Fruit fly (Drosophila melanogaster): Measurements from ENCODE around the gene Skp2.

The Skp2 gene

DNA sequence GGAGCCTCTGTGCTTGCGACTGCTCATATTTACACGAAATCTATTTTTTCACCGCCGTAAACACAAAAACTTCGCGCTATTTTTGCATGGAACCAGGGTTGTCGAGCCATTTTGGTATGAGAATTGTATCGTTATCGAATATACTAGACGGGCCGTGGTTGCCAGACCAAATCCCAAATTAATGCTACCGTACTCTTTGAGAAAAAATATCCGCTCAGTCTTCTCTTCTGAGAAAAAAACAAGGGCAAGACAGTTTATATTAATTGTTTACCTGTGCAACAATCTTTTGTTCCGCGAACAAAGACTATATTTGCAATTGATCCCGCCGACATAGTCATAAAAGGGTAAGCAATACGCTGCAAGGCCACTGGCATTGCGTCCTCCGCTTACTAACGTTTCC lies at the start of gene Skp2, which contains the start of gene CG1103:
Skp2 (minus strand) TSS at position 95 of the 400 bp plus-strand sequence.
CG1103 (plus strand) TSS at position 176 of the 400 bp plus-strand sequence.
- no peak for TF ChIP-seq EcR (GFP tag; optimal IDR thresholded peaks at IDR 0.05)
- TF ChIP-seq CG8478 (optimal IDR thresholded peaks at IDR 0.05), result no peak

DNA sequence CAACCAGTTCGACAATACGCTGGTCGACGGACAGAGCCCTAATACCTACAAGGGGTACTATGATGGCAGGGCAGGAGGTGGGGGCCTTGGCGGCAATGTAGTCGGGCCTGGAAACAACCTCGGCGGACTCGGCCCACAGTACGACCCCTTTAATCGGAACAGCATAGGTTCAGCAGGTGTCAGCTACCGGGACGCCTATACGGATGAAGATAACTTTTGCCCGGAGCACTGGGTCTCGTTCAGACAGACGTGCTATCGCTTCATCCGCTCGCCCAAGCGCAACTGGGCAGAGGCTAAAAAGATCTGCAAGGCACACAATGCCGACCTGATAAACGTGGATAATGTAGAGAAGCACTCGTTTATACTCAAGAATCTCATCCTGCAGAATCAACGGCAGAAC lies 44.7 kb upstream of the Skp2 start:
- TF ChIP-seq Dll (optimal IDR thresholded peaks at IDR 0.05) (no peak), pan (optimal IDR thresholded peaks at IDR 0.05) (no peak), CG8478 (optimal IDR thresholded peaks at IDR 0.05) (no peak), usp (GFP tag; optimal IDR thresholded peaks at IDR 0.05) (no peak), psq (optimal IDR thresholded peaks at IDR 0.05) (no peak), EcR (GFP tag; optimal IDR thresholded peaks at IDR 0.05) (no peak)

DNA sequence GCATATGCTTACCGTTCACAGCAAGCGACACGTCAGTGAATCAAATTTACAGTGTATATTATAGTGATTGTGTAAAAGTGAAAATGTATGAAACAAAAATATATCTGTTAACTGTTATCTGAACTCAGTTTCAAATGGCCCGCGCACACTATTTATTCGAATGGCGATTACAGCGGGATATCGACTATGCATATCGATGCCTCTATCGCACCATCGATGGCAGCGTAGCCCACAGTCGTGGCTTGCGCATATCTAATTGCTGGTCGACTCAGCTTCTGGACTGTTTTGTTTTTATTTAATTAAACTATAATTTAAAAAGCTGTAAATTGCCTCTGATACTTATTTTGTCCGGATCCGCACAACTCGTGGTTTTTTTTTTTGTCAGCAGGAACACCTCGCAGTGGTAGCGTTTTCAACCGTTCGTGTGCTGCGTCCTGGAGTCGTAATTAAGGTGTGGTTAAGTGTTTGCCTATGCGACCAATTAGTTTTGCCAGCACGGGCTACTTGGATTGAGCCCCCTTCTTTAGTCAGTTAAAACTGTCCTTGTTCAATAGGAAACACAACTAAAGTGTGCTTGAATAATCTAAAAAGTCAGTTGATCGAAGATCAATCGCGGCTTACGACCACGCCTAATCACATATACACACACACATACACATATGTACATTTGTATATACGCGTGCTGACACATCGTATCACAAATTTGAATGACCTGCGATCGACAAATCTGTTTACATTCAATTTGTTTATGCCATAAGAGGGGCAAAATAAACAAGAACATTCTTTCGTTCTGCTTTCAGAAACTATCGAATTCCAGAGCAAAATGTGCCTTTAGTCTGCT lies 43.8 kb upstream of the Skp2 start, which contains the start of gene Cont:
Cont (plus strand) TSS at position 228 of the 841 bp plus-strand sequence.
- TF ChIP-seq psq (optimal IDR thresholded peaks at IDR 0.05) (no peak), EcR (GFP tag; optimal IDR thresholded peaks at IDR 0.05) (no peak), Dll (optimal IDR thresholded peaks at IDR 0.05) (no peak), pan (optimal IDR thresholded peaks at IDR 0.05) (no peak), CG8478 (optimal IDR thresholded peaks at IDR 0.05) (no peak), usp (GFP tag; optimal IDR thresholded peaks at IDR 0.05) (no peak)

DNA sequence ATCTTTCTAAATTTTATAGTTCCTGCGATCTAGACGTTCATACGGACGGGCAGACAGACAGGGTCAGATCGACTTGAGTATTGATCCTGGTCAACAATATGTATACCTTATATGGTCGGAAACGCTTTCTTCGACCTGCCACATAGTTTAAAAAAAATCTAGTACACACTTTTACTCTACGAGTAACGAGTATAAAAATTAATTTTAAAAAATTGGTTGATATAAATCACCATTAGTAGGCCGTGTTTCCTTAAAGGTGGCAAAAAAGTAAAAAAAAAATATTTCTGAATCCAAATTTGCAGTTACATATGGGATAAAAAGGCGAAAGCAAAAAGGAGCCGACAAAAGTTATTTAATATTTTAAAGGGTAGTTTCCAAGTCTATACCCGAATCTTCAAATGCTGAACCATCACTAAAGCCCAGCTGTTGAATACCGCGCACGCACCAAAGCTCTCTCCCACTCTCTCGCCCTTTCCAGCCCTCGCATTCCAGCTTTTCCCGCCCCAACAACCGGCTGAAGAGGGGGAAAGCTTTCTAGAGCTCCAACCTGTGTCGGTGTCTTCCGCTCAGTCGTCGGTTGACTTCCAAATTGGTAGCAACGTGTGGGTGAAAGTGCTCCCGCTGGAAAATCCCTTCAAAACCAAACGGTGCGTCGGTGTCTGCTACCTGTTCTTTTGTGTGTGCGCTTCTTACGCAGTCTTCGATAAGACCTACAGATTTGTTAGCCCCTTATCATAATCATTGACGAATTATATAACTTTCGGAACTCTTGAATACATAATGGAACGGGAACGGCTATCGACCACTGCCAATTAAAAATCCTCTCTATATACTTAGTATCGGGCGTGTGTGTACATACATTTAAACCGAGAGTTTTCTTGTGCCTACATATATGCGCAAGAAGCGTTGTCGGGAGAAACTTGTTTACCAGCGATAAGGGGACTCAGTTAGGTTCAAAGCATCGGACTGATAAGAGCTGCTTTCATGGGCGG lies 41.2 kb upstream of the Skp2 start, which contains the start of gene Sfxn1-3:
Sfxn1-3 (plus strand) TSS at position 238 of the 992 bp plus-strand sequence.
- TF ChIP-seq psq (optimal IDR thresholded peaks at IDR 0.05) (no peak), pan (optimal IDR thresholded peaks at IDR 0.05) (peak; percentile 74)

DNA sequence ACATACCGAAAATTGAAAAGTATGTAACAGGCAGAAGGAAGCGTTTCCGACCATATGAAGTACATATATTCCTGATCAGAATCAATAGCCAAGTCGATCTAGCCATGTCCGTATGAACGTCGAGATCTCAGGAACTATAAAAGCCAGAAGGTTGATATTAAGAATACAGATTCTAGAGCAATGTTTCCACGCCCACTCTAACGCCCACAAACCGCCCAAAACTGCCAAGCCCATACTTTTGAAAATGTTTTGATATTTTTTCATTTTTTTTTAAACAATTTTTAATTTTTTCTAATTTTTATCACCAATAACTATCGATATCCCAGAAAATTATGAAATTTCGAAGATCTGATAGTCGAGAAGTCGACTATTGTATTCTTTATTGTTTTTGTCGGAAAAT lies 24.5 kb upstream of the Skp2 start:
- TF ChIP-seq usp (GFP tag; optimal IDR thresholded peaks at IDR 0.05), result no peak
- no peak for TF ChIP-seq EcR (GFP tag; optimal IDR thresholded peaks at IDR 0.05)

DNA sequence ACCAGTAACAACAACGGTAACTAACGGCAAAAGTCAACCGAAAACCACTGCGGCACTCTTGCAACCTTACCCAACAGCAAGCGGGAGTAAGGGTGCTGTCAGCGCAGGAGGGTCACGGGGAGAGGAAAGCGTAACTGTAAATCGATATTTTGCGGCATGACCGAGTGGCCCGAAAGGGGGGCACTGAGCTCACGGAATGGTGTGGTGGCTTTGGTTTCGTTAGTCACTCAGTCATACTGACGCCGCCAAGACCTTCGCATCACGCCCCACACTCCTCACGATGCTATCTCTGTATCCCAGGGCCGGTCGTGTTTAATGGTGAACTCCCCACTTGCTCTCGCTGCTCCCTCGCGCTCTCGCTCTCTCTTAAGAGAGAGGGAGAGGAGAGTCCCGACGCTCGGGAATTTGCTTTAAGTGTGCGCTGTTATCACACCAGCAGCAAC lies 23.2 kb upstream of the Skp2 start:
- TF ChIP-seq psq (optimal IDR thresholded peaks at IDR 0.05) (no peak), Dll (optimal IDR thresholded peaks at IDR 0.05) (peak; percentile 50), CG8478 (optimal IDR thresholded peaks at IDR 0.05) (no peak), pan (optimal IDR thresholded peaks at IDR 0.05) (no peak), EcR (GFP tag; optimal IDR thresholded peaks at IDR 0.05) (peak in 1 of 2 experiments; percentile 43)

DNA sequence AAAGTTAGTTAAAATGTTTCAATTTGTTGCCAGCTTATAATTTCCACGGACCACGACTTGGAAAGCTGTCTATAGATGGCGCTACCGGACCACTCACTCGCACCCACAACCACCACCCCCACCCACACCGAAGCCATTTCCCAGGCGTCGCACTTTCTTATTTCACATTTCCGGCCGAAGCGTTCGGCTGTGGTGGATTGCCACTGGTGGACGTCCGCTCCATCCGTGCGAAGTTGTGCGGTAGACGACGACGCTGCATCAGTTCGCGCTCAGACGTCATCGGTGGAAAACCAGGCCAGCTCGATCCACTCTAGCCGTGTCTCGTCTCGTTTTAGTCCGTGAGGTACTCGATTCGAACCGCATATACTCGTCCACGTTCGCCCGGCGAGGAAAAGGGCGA lies 22.2 kb upstream of the Skp2 start, which contains the start of gene CG1090:
CG1090 (plus strand) TSS at position 259 of the 400 bp plus-strand sequence.
- no peak for TF ChIP-seq usp (GFP tag; optimal IDR thresholded peaks at IDR 0.05)
- no peak for TF ChIP-seq CG8478 (optimal IDR thresholded peaks at IDR 0.05)
- no peak for TF ChIP-seq pan (optimal IDR thresholded peaks at IDR 0.05)

DNA sequence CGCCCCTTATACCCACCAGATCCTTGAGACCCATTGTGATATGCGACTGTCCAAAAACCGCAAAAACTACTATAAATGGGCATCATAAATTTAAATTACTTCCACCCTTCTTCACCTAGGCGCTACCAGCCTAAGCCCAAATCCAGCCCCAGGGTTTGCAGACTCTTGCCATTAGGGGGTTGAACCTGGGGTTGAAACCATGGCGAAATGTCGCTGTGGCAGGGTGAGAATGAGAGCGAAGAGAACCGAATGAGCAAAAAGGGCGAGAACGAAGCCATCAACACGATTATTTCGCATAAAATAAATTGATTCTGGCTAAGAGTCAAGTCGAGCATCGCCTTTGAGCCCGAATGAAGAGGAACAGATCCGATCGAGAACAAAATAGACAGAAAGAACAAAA lies 16.1 kb upstream of the Skp2 start:
- TF ChIP-seq usp (GFP tag; optimal IDR thresholded peaks at IDR 0.05) (no peak), Dll (optimal IDR thresholded peaks at IDR 0.05) (no peak), psq (optimal IDR thresholded peaks at IDR 0.05) (no peak), CG8478 (optimal IDR thresholded peaks at IDR 0.05) (no peak), EcR (GFP tag; optimal IDR thresholded peaks at IDR 0.05) (no peak), pan (optimal IDR thresholded peaks at IDR 0.05) (no peak)

DNA sequence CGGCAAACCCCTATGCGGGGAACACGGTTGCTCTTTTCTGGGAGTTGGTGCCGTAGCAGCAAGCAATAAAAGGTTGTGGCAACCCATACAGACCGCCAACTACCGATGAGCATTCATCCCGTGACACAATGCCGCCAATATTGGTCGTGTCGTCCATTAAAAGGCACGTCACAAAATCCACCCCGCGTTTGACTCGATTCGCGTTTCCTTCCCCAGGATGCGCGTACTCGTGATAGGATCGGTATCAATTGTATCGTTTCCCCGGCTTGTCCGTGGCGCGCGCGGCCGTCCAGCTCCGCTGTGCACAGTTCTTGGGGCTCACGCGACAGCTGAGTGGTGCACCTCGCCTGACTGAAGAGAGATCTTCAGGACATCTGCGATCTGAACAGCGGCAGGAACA lies 12.7 kb upstream of the Skp2 start:
- TF ChIP-seq EcR (GFP tag; optimal IDR thresholded peaks at IDR 0.05), result no peak
- TF ChIP-seq Dll (optimal IDR thresholded peaks at IDR 0.05), result no peak
- no peak for TF ChIP-seq CG8478 (optimal IDR thresholded peaks at IDR 0.05)
- no peak for TF ChIP-seq pan (optimal IDR thresholded peaks at IDR 0.05)
- TF ChIP-seq psq (optimal IDR thresholded peaks at IDR 0.05), result no peak
- TF ChIP-seq usp (GFP tag; optimal IDR thresholded peaks at IDR 0.05), result no peak

DNA sequence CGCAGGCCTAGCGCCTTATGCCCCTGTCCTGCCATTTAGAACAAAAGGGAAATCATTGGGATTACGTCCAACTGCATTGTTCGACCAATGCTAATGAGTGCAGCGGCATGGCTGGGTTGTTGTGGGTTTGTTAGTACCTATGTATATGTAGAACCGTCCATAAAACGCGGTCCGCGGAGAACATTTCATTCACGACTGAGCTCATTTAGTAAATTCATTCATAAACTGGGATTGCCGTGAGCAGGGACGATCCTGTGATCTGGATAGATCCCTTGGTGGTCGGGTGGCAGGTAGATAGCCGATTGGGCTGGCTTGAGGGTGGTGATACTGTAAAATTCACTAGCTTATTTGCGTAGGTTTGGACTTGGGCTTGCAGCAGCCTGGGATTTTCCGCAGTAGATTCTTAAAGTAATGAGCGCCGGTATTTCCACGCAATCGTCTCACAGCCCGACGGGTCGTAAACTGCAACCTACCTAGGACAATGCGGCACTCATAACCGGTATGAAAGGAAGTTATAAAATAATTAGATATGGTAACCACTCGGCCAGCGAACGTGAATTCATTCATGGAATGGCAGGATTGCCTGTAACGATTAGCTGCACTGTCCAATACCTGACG lies 10.8 kb upstream of the Skp2 start:
- TF ChIP-seq Dll (optimal IDR thresholded peaks at IDR 0.05), result no peak
- no peak for TF ChIP-seq CG8478 (optimal IDR thresholded peaks at IDR 0.05)
- TF ChIP-seq usp (GFP tag; optimal IDR thresholded peaks at IDR 0.05), result no peak
- TF ChIP-seq pan (optimal IDR thresholded peaks at IDR 0.05), result no peak
- TF ChIP-seq psq (optimal IDR thresholded peaks at IDR 0.05), result no peak
- TF ChIP-seq EcR (GFP tag; optimal IDR thresholded peaks at IDR 0.05), result no peak

DNA sequence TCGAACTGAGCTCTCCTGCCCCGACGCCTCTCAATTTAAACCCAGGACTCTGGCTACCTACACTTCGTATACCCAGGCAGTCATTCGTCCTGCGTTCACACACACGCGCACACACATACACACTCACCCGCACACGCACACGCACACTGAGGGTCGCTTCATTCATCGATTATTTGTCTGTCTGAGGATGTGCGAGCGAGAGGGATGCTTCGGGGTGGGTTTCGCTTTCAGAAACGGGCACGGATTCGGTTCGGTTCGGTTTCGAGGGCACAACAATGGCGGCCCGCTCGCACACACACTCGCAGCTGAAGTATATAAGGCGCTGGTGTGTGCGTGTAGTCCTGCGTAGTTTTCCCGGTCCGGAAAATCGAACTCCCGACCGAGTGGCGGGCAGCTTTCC lies 9.2 kb upstream of the Skp2 start, which contains the start of gene hkb:
hkb (minus strand) TSS at position 11 of the 400 bp plus-strand sequence.
- no peak for TF ChIP-seq pan (optimal IDR thresholded peaks at IDR 0.05)
- no peak for TF ChIP-seq Dll (optimal IDR thresholded peaks at IDR 0.05)
- no peak for TF ChIP-seq CG8478 (optimal IDR thresholded peaks at IDR 0.05)
- TF ChIP-seq psq (optimal IDR thresholded peaks at IDR 0.05), result no peak
- TF ChIP-seq EcR (GFP tag; optimal IDR thresholded peaks at IDR 0.05), result no peak
- no peak for TF ChIP-seq usp (GFP tag; optimal IDR thresholded peaks at IDR 0.05)
